Fruit fly (Drosophila melanogaster) whole organism, wandering third instar larva: ENCODE data around the gene CG3842.

ENCODE experiments used
- Abd-B ChIP-seq: fragments of >200 bp; optimal IDR thresholded peaks from 2 replicates; lab custom pipeline; 2017; ENCODE audit warnings: missing biosample characterization, missing genetic modification characterization
- CG9705 ChIP-seq: fragments of 200-800 bp; sonication (Bioruptor generic); optimal IDR thresholded peaks from 2 replicates; lab custom pipeline; 2018; ENCODE audit warnings: missing biosample characterization, mild to moderate bottlenecking, missing genetic modification characterization
- HLH106 ChIP-seq: fragments of 200-800 bp; optimal IDR thresholded peaks from 3 replicates; lab custom pipeline; 2019; ENCODE audit warnings: missing biosample characterization, mild to moderate bottlenecking, missing genetic modification characterization, moderate library complexity
- Hr78 ChIP-seq: fragments of >200 bp; optimal IDR thresholded peaks from 2 replicates; lab custom pipeline; 2017; ENCODE audit warnings: missing biosample characterization, missing genetic modification characterization
- Mio ChIP-seq: sonication (Bioruptor generic); optimal IDR thresholded peaks from 2 replicates; lab custom pipeline; 2016; ENCODE audit warnings: missing biosample characterization, missing genetic modification characterization
- Myc ChIP-seq: fragments of >200 bp; optimal IDR thresholded peaks from 2 replicates; lab custom pipeline; 2017
- br ChIP-seq: fragments of 200-800 bp; sonication (Bioruptor generic); optimal IDR thresholded peaks from 2 replicates; lab custom pipeline; 2016; ENCODE audit warnings: missing biosample characterization, missing genetic modification characterization
- dmrt93B ChIP-seq: fragments of 200-800 bp; sonication (Bioruptor generic); optimal IDR thresholded peaks from 2 replicates; lab custom pipeline; 2018; ENCODE audit warnings: missing biosample characterization, mild to moderate bottlenecking, missing genetic modification characterization
- foxo ChIP-seq, 2 experiments: fragments of 200-800 bp; sonication (Bioruptor generic); optimal IDR thresholded peaks; 2 replicates in 1 of 2; 3 replicates in 1 of 2; lab custom pipeline; 2016 to 2017; ENCODE audit warnings: missing biosample characterization in 2 of 2, missing genetic modification characterization in 2 of 2
- h ChIP-seq: fragments of 200-800 bp; sonication (Bioruptor generic); optimal IDR thresholded peaks from 3 replicates; lab custom pipeline; 2016; ENCODE audit warnings: missing biosample characterization, mild to moderate bottlenecking, missing genetic modification characterization
- pan ChIP-seq: fragments of >200 bp; optimal IDR thresholded peaks from 2 replicates; lab custom pipeline; 2017
- sv ChIP-seq: fragments of 200-800 bp; sonication (Bioruptor generic); optimal IDR thresholded peaks from 3 replicates; lab custom pipeline; 2016; ENCODE audit warnings: missing biosample characterization, missing genetic modification characterization
- usp ChIP-seq: fragments of >200 bp; optimal IDR thresholded peaks from 2 replicates; lab custom pipeline; 2017; ENCODE audit warnings: missing biosample characterization, missing genetic modification characterization
- woc ChIP-seq: sonication (Bioruptor generic); optimal IDR thresholded peaks from 2 replicates; lab custom pipeline; 2016; ENCODE audit warnings: missing biosample characterization, mild to moderate bottlenecking, missing genetic modification characterization

- TF ChIP-seq Abd-B (GFP tag; lab: Kevin White, UChicago) (no peak), br (GFP tag; lab: Kevin White, UChicago) (no peak), h (GFP tag; lab: Kevin White, UChicago) (no peak), HLH106 (no peak), usp (GFP tag; lab: Kevin White, UChicago) (no peak), woc (no peak), dmrt93B (GFP tag; lab: Kevin White, UChicago) (no peak), pan (lab: Kevin White, UChicago) (peak; percentile 47), Myc (no peak), foxo (GFP tag; optimal IDR thresholded peaks at IDR 0.05; lab: Kevin White, UChicago) (no peak), Hr78 (GFP tag; lab: Kevin White, UChicago) (no peak), Mio (GFP tag; lab: Kevin White, UChicago) (no peak), CG9705 (GFP tag; lab: Kevin White, UChicago) (no peak), sv (GFP tag; lab: Kevin White, UChicago) (no peak)
These were observed 7.0 kb downstream of the CG3842 start for dm6 chrX:6344538-6345074.
